Worm (Caenorhabditis elegans) whole organism, L4/young adult: Measurements from ENCODE around the gene otub-1.
"Not testable (repeated sequence)": the region's sequence is repeated elsewhere in the genome, so short reads cannot be mapped to it uniquely, and the experiment has no call there.

Experiments used
- W03F9.2 ChIP-seq: fragments of 150-350 bp; optimal IDR thresholded peaks from 2 replicates; lab custom pipeline; 2014; ENCODE audit warnings: missing biosample characterization, missing genetic modification characterization
- dao-5 ChIP-seq: sonication (generic microtip); optimal IDR thresholded peaks from 2 replicates; lab custom pipeline; 2016; ENCODE audit warnings: missing genotype, missing genetic modification characterization, moderate library complexity, missing compliant biosample characterization

ce11 chrV:15036769-15037168, 29.3 kb upstream of the otub-1 start, which contains the start of gene melo-3:
- not testable (repeated sequence) for TF ChIP-seq dao-5, W03F9.2 (tag; lab: Kevin White, UChicago)
